Fruit fly (Drosophila melanogaster) whole organism, embryonic: ENCODE data around the gene GstD4.

Experiments used
- Abd-B ChIP-seq: fragments of 200-800 bp; sonication (Bioruptor generic); optimal IDR thresholded peaks from 2 replicates; lab custom pipeline; 2018; ENCODE audit warnings: missing biosample characterization, mild to moderate bottlenecking, missing genetic modification characterization, moderate library complexity
- CG10147 ChIP-seq: fragments of 200-800 bp; sonication (Bioruptor generic); optimal IDR thresholded peaks from 2 replicates; lab custom pipeline; 2019; ENCODE audit warnings: missing biosample characterization, mild to moderate bottlenecking, missing genetic modification characterization, moderate library complexity
- CG10543 ChIP-seq: fragments of 200-800 bp; sonication (Bioruptor generic); optimal IDR thresholded peaks from 3 replicates; lab custom pipeline; 2017; ENCODE audit warnings: missing biosample characterization, mild to moderate bottlenecking, missing genetic modification characterization, moderate library complexity
- CG11093 ChIP-seq: fragments of 200-800 bp; sonication (Bioruptor generic); IDR thresholded peaks from 3 replicates; pipeline ENCODE4 v1.3.6; 2022; ENCODE audit warnings: missing biosample characterization, missing genetic modification characterization
- CG11456 ChIP-seq: fragments of 200-800 bp; sonication (Bioruptor generic); IDR thresholded peaks from 3 replicates; pipeline ENCODE4 v1.3.6; 2022; ENCODE audit warnings: missing biosample characterization, missing genetic modification characterization
- CG12155 ChIP-seq: fragments of 200-800 bp; sonication (Bioruptor generic); optimal IDR thresholded peaks from 3 replicates; lab custom pipeline; 2016; ENCODE audit warnings: missing biosample characterization, missing genetic modification characterization
- CG15514 ChIP-seq: fragments of 200-800 bp; sonication (Bioruptor generic); optimal IDR thresholded peaks from 3 replicates; lab custom pipeline; 2017; ENCODE audit warnings: missing biosample characterization, missing genetic modification characterization, mild to moderate bottlenecking, moderate library complexity, missing genetic modification reagents
- CG1603 ChIP-seq: fragments of 200-800 bp; sonication (Bioruptor generic); optimal IDR thresholded peaks from 2 replicates; lab custom pipeline; 2019; ENCODE audit warnings: missing biosample characterization, mild to moderate bottlenecking, missing genetic modification characterization, moderate library complexity
- CG17829 ChIP-seq: fragments of 200-800 bp; optimal IDR thresholded peaks from 2 replicates; lab custom pipeline; 2019; ENCODE audit warnings: missing biosample characterization, mild to moderate bottlenecking, missing genetic modification characterization, moderate library complexity
- CG18262 ChIP-seq: fragments of 200-800 bp; optimal IDR thresholded peaks from 3 replicates; lab custom pipeline; 2019; ENCODE audit warnings: missing biosample characterization, mild to moderate bottlenecking, missing genetic modification characterization, moderate library complexity
- CG18764 ChIP-seq: fragments of 200-800 bp; sonication (Bioruptor generic); optimal IDR thresholded peaks from 3 replicates; lab custom pipeline; 2016; ENCODE audit warnings: missing biosample characterization, missing genetic modification characterization
- CG2129 ChIP-seq: fragments of 200-800 bp; sonication (Bioruptor generic); IDR thresholded peaks from 2 replicates; pipeline ENCODE4 v1.3.6; 2022; ENCODE audit warnings: missing biosample characterization, missing genetic modification characterization; ENCODE audit not compliant: partially characterized antibody
- CG30020 ChIP-seq: fragments of 200-800 bp; optimal IDR thresholded peaks from 2 replicates; lab custom pipeline; 2019; ENCODE audit warnings: missing biosample characterization, mild to moderate bottlenecking, missing genetic modification characterization, moderate library complexity
- CG30431 ChIP-seq: fragments of 200-800 bp; sonication (Bioruptor generic); optimal IDR thresholded peaks from 2 replicates; lab custom pipeline; 2017; ENCODE audit warnings: missing biosample characterization, missing genetic modification characterization
- CG31441 ChIP-seq: fragments of 200-800 bp; sonication (Bioruptor generic); IDR thresholded peaks from 2 replicates; pipeline ENCODE4 v1.3.6; 2022; ENCODE audit warnings: missing biosample characterization, missing genetic modification characterization
- CG32532 ChIP-seq: fragments of 200-800 bp; sonication (Bioruptor generic); IDR thresholded peaks from 2 replicates; pipeline ENCODE4 v1.3.6; 2022; ENCODE audit warnings: missing biosample characterization, missing genetic modification characterization
- CG4328 ChIP-seq: fragments of 200-800 bp; sonication (Bioruptor generic); optimal IDR thresholded peaks from 3 replicates; lab custom pipeline; 2017; ENCODE audit warnings: missing biosample characterization, missing genetic modification reagents, missing genetic modification characterization
- CG4707 ChIP-seq: fragments of 200-800 bp; sonication (Bioruptor generic); optimal IDR thresholded peaks from 2 replicates; lab custom pipeline; 2018; ENCODE audit warnings: missing biosample characterization, mild to moderate bottlenecking, missing genetic modification characterization, moderate library complexity
- CG6683 ChIP-seq: fragments of 200-800 bp; sonication (Bioruptor generic); optimal IDR thresholded peaks from 2 replicates; lab custom pipeline; 2017; ENCODE audit warnings: missing biosample characterization, mild to moderate bottlenecking, missing genetic modification characterization, missing genetic modification reagents
- CG7357 ChIP-seq: fragments of 200-800 bp; sonication (Bioruptor generic); IDR thresholded peaks from 3 replicates; pipeline ENCODE4 v1.3.6; 2022; ENCODE audit warnings: missing biosample characterization, missing genetic modification characterization
- CG8478 ChIP-seq: fragments of >200 bp; optimal IDR thresholded peaks from 2 replicates; lab custom pipeline; 2018
- CG9609 ChIP-seq: fragments of 200-800 bp; sonication (Bioruptor generic); optimal IDR thresholded peaks from 3 replicates; lab custom pipeline; 2016; ENCODE audit warnings: missing biosample characterization, missing genetic modification characterization
- Chrac-16 ChIP-seq: fragments of 200-800 bp; sonication (Bioruptor generic); optimal IDR thresholded peaks from 3 replicates; lab custom pipeline; 2016; ENCODE audit warnings: missing biosample characterization, missing genetic modification characterization
- CkIIα-i1 ChIP-seq: fragments of 200-800 bp; sonication (Bioruptor generic); IDR thresholded peaks from 2 replicates; pipeline ENCODE4 v1.3.6; 2022; ENCODE audit warnings: missing biosample characterization, missing genetic modification characterization
- Deaf1 ChIP-seq: fragments of 200-800 bp; optimal IDR thresholded peaks from 3 replicates; lab custom pipeline; 2019; ENCODE audit warnings: missing biosample characterization, mild to moderate bottlenecking, missing genetic modification characterization, moderate library complexity
- Dip3 ChIP-seq: fragments of 200-800 bp; sonication (Bioruptor generic); optimal IDR thresholded peaks from 3 replicates; lab custom pipeline; 2016; ENCODE audit warnings: missing biosample characterization, missing genetic modification characterization
- E2f1 ChIP-seq: fragments of 200-800 bp; sonication (Bioruptor generic); IDR thresholded peaks from 2 replicates; pipeline ENCODE4 v1.3.6; 2022; ENCODE audit warnings: missing biosample characterization, missing genetic modification characterization
- Eip74EF ChIP-seq, 2 experiments: fragments of 200-800 bp in 1 of 2; fragments of >200 bp in 1 of 2; sonication (Bioruptor generic) in 1 of 2; optimal IDR thresholded peaks; 2 replicates each; lab custom pipeline; 2017 to 2019; ENCODE audit warnings: missing biosample characterization in 2 of 2, missing genetic modification characterization in 2 of 2, mild to moderate bottlenecking in 1 of 2, moderate library complexity in 1 of 2
- HHEX ChIP-seq: fragments of 200-800 bp; sonication (Bioruptor generic); optimal IDR thresholded peaks from 3 replicates; lab custom pipeline; 2017; ENCODE audit warnings: missing biosample characterization, mild to moderate bottlenecking, missing genetic modification characterization, missing genetic modification reagents
- Hr51 ChIP-seq, 2 experiments: fragments of 200-800 bp; sonication (Bioruptor generic); optimal IDR thresholded peaks; 2 replicates in 1 of 2; 3 replicates in 1 of 2; lab custom pipeline; 2016 to 2018; ENCODE audit warnings: missing biosample characterization in 2 of 2, missing genetic modification characterization in 2 of 2, mild to moderate bottlenecking in 1 of 2, moderate library complexity in 1 of 2
- NC2α ChIP-seq: fragments of 200-800 bp; sonication (Bioruptor generic); optimal IDR thresholded peaks from 2 replicates; lab custom pipeline; 2016; ENCODE audit warnings: missing biosample characterization, missing genetic modification characterization
- Optix ChIP-seq: fragments of 200-800 bp; sonication (Bioruptor generic); IDR thresholded peaks from 3 replicates; pipeline ENCODE4 v1.3.6; 2022; ENCODE audit warnings: missing biosample characterization, missing genetic modification characterization
- bigmax ChIP-seq: fragments of 200-800 bp; sonication (Bioruptor generic); optimal IDR thresholded peaks from 2 replicates; lab custom pipeline; 2018; ENCODE audit warnings: missing biosample characterization, mild to moderate bottlenecking, missing genetic modification characterization
- bowl ChIP-seq: fragments of 200-800 bp; sonication (Bioruptor generic); IDR thresholded peaks from 2 replicates; pipeline ENCODE4 v1.3.6; 2022; ENCODE audit warnings: missing biosample characterization, missing genetic modification characterization
- corto ChIP-seq: fragments of 200-800 bp; sonication (Bioruptor generic); optimal IDR thresholded peaks from 2 replicates; lab custom pipeline; 2016; ENCODE audit warnings: missing biosample characterization, mild to moderate bottlenecking, missing genetic modification characterization, moderate library complexity
- crol ChIP-seq: fragments of 200-800 bp; sonication (Bioruptor generic); IDR thresholded peaks from 2 replicates; pipeline ENCODE4 v1.3.6; 2022; ENCODE audit warnings: missing biosample characterization, missing genetic modification characterization
- dmrt11E ChIP-seq: fragments of 200-800 bp; sonication (Bioruptor generic); optimal IDR thresholded peaks from 3 replicates; lab custom pipeline; 2018; ENCODE audit warnings: missing biosample characterization, mild to moderate bottlenecking, missing genetic modification characterization, moderate library complexity
- eyg ChIP-seq: fragments of 200-800 bp; sonication (Bioruptor generic); optimal IDR thresholded peaks from 3 replicates; lab custom pipeline; 2016; ENCODE audit warnings: missing biosample characterization, missing genetic modification characterization
- fd102C ChIP-seq: fragments of 200-800 bp; sonication (Bioruptor generic); optimal IDR thresholded peaks from 2 replicates; lab custom pipeline; 2018; ENCODE audit warnings: missing biosample characterization, mild to moderate bottlenecking, missing genetic modification characterization, moderate library complexity
- fru ChIP-seq: fragments of >200 bp; optimal IDR thresholded peaks from 2 replicates; lab custom pipeline; 2017
- ftz-f1 ChIP-seq: fragments of 200-800 bp; sonication (Bioruptor generic); optimal IDR thresholded peaks from 2 replicates; lab custom pipeline; 2016; ENCODE audit warnings: missing biosample characterization, missing genetic modification characterization
- ken ChIP-seq: fragments of 200-800 bp; sonication (Bioruptor generic); IDR thresholded peaks from 3 replicates; pipeline ENCODE4 v1.3.6; 2022; ENCODE audit warnings: missing biosample characterization, missing genetic modification characterization
- lmd ChIP-seq: fragments of 200-800 bp; sonication (Bioruptor generic); IDR thresholded peaks from 2 replicates; pipeline ENCODE4 v1.3.6; 2022; ENCODE audit warnings: missing biosample characterization, missing genetic modification characterization
- pb ChIP-seq: fragments of 200-800 bp; sonication (Bioruptor generic); optimal IDR thresholded peaks from 3 replicates; lab custom pipeline; 2016; ENCODE audit warnings: missing biosample characterization, missing genetic modification characterization
- ranshi ChIP-seq: fragments of 200-800 bp; sonication (Bioruptor generic); IDR thresholded peaks from 2 replicates; pipeline ENCODE4 v1.3.6; 2022; ENCODE audit warnings: missing biosample characterization, missing genetic modification characterization
- sisA ChIP-seq: fragments of 200-800 bp; sonication (Bioruptor generic); IDR thresholded peaks from 2 replicates; pipeline ENCODE4 v1.3.6; 2022; ENCODE audit warnings: missing biosample characterization, missing genetic modification characterization
- sug ChIP-seq: fragments of 200-800 bp; optimal IDR thresholded peaks from 2 replicates; lab custom pipeline; 2019; ENCODE audit warnings: missing biosample characterization, mild to moderate bottlenecking, missing genetic modification characterization, moderate library complexity
- tio ChIP-seq: fragments of 200-800 bp; sonication (Bioruptor generic); optimal IDR thresholded peaks from 2 replicates; lab custom pipeline; 2017; ENCODE audit warnings: missing biosample characterization, missing genetic modification characterization, inconsistent platforms
- unc-4 ChIP-seq: fragments of 200-800 bp; sonication (Bioruptor generic); IDR thresholded peaks from 2 replicates; pipeline ENCODE4 v1.3.6; 2022; ENCODE audit warnings: missing biosample characterization, missing genetic modification characterization; ENCODE audit not compliant: partially characterized antibody
- wor ChIP-seq: fragments of 200-800 bp; sonication (Bioruptor generic); IDR thresholded peaks from 2 replicates; pipeline ENCODE4 v1.3.6; 2022; ENCODE audit warnings: missing biosample characterization, missing genetic modification characterization
- zfh2 ChIP-seq: fragments of 200-800 bp; sonication (Bioruptor generic); optimal IDR thresholded peaks from 2 replicates; lab custom pipeline; 2016; ENCODE audit warnings: missing biosample characterization, missing genetic modification characterization

The GstD4 gene

DNA sequence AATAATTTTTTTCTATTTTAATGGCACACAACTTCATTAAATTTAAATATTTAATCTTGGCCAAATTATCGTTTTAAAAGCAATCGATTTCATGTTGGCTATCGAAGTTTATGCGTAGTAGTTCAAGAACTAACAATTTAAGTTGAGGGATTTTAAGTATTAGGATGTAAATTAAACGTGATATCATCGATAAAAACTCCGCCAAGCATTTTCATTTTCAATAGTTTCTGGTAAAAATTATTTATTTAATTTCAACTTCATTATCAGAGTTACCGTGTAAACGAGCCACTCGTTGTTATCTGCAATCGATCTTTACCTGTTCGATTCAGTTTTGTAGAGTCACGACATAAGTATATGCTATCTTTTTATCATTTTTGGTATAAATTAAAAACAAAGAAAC, 29.0 kb downstream of the GstD4 start (continued):
- TF ChIP-seq CG10147 (GFP tag; lab: Kevin White, UChicago) (peak; percentile 100), Deaf1 (tag; lab: Kevin White, UChicago) (peak; percentile 91), pb (GFP tag; lab: Kevin White, UChicago) (peak; percentile 86), CG2129 (GFP tag; lab: Robert Waterston, UW) (no peak), CG31441 (GFP tag; lab: Robert Waterston, UW) (peak; percentile 99), CG9609 (GFP tag; lab: Kevin White, UChicago) (peak; percentile 91), Chrac-16 (GFP tag; lab: Kevin White, UChicago) (peak; percentile 94), unc-4 (GFP tag; lab: Robert Waterston, UW) (no peak), CG15514 (peak; percentile 95), fru (lab: Kevin White, UChicago) (no peak), bigmax (GFP tag; lab: Kevin White, UChicago) (peak; percentile 74), CG12155 (GFP tag; lab: Kevin White, UChicago) (peak; percentile 96), CG10543 (peak; percentile 100), sug (tag; lab: Kevin White, UChicago) (peak; percentile 97), CG8478 (lab: Kevin White, UChicago) (no peak), CG17829 (tag; lab: Kevin White, UChicago) (peak; percentile 99), NC2α (peak; percentile 91), dmrt11E (tag; lab: Kevin White, UChicago) (peak; percentile 99), CG4328 (GFP tag; lab: Kevin White, UChicago) (peak; percentile 97), corto (GFP tag; lab: Kevin White, UChicago) (peak; percentile 82), HHEX (peak; percentile 98), ftz-f1 (peak; percentile 45), wor (peak; percentile 92), CG18262 (tag; lab: Kevin White, UChicago) (peak; percentile 99), Eip74EF (GFP tag; optimal IDR thresholded peaks at IDR 0.05; lab: Kevin White, UChicago) (peak in 1 of 2 experiments; percentile 98), zfh2 (GFP tag; lab: Kevin White, UChicago) (peak; percentile 87), CG11093 (GFP tag; lab: Robert Waterston, UW) (peak; percentile 84), crol (GFP tag; lab: Robert Waterston, UW) (peak; percentile 47; the same call in 1 of the 2 replicates), Optix (GFP tag; lab: Robert Waterston, UW) (peak; percentile 86), CG4707 (GFP tag; lab: Kevin White, UChicago) (peak; percentile 94), Dip3 (peak; percentile 91), tio (GFP tag; lab: Kevin White, UChicago) (no peak), lmd (peak; percentile 94), ken (GFP tag; lab: Robert Waterston, UW) (peak; percentile 96), CG7357 (GFP tag; lab: Robert Waterston, UW) (peak; percentile 69), CG30431 (GFP tag; lab: Kevin White, UChicago) (peak; percentile 94), Hr51 (GFP tag; optimal IDR thresholded peaks at IDR 0.05; lab: Kevin White, UChicago) (peak; percentile 92 to 99), E2f1 (peak; percentile 95), CkIIα-i1 (peak; percentile 71; the same call in 1 of the 2 replicates), CG18764 (GFP tag; lab: Kevin White, UChicago) (peak; percentile 94), CG11456 (peak; percentile 93; the same call in 2 of the 3 replicates), eyg (GFP tag; lab: Kevin White, UChicago) (peak; percentile 91), CG32532 (GFP tag; lab: Robert Waterston, UW) (peak; percentile 96), fd102C (GFP tag; lab: Kevin White, UChicago) (peak; percentile 92), Abd-B (GFP tag; lab: Kevin White, UChicago) (peak; percentile 94), bowl (GFP tag; lab: Robert Waterston, UW) (peak; percentile 95), sisA (GFP tag; lab: Robert Waterston, UW) (peak; percentile 89), CG1603 (peak; percentile 97), CG6683 (peak; percentile 98), ranshi (GFP tag; lab: Robert Waterston, UW) (peak; percentile 96), CG30020 (peak; percentile 90)
